Worm (Caenorhabditis elegans) whole organism, young adult: ENCODE results near the gene sre-42.

Experiments
- B0261.1 ChIP-seq: sonication (generic microtip); optimal IDR thresholded peaks from 2 replicates; lab custom pipeline; 2016; ENCODE audit warnings: mild to moderate bottlenecking, missing genetic modification characterization, moderate library complexity, missing compliant biosample characterization
- F22D6.2 ChIP-seq: sonication (generic microtip); optimal IDR thresholded peaks from 2 replicates; lab custom pipeline; 2016; ENCODE audit warnings: mild to moderate bottlenecking, missing genetic modification characterization, missing compliant biosample characterization
- F23B12.7 ChIP-seq: sonication (generic microtip); optimal IDR thresholded peaks from 2 replicates; lab custom pipeline; 2017; ENCODE audit warnings: missing genetic modification characterization, mild to moderate bottlenecking, missing compliant biosample characterization, antibody characterized with exemption, moderate library complexity; ENCODE audit not compliant: insufficient read depth
- F39B2.1 ChIP-seq: fragments of 200-800 bp; sonication (Bioruptor generic); IDR thresholded peaks from 2 replicates; pipeline ENCODE4 v1.3.6; 2022; ENCODE audit warnings: missing genetic modification reagents, missing genetic modification characterization, missing compliant biosample characterization
- F52B5.7 ChIP-seq: sonication (generic microtip); optimal IDR thresholded peaks from 2 replicates; lab custom pipeline; 2016; ENCODE audit warnings: mild to moderate bottlenecking, missing genetic modification characterization, missing compliant biosample characterization
- F55B11.4 ChIP-seq: sonication (generic microtip); optimal IDR thresholded peaks from 2 replicates; lab custom pipeline; 2016; ENCODE audit warnings: missing compliant biosample characterization, missing genetic modification characterization, borderline replicate concordance; ENCODE audit not compliant: insufficient read depth
- F57C9.4 ChIP-seq: sonication (generic microtip); optimal IDR thresholded peaks from 2 replicates; lab custom pipeline; 2017; ENCODE audit warnings: mild to moderate bottlenecking, missing genetic modification characterization, missing compliant biosample characterization
- Y56A3A.18 ChIP-seq: fragments of 200-800 bp; sonication (Bioruptor generic); IDR thresholded peaks from 2 replicates; pipeline ENCODE4 v1.3.6; 2022; ENCODE audit warnings: missing genetic modification reagents, missing genetic modification characterization, missing compliant biosample characterization
- akir-1 ChIP-seq: fragments of 200-800 bp; sonication (Bioruptor generic); optimal IDR thresholded peaks from 2 replicates; lab custom pipeline; 2018; ENCODE audit warnings: mild to moderate bottlenecking, missing genetic modification characterization, moderate library complexity, missing compliant biosample characterization
- ama-1 ChIP-seq, 3 experiments: fragments of 150-350 bp in 1 of 3; sonication (generic microtip) in 2 of 3; optimal IDR thresholded peaks; 2 replicates each; lab custom pipeline; 2014 to 2018; ENCODE audit warnings: missing biosample characterization in 2 of 3, missing genetic modification characterization in 2 of 3, missing genetic modification reagents in 2 of 3
- attf-6 ChIP-seq: fragments of 200-800 bp; sonication (Bioruptor generic); IDR thresholded peaks from 2 replicates; pipeline ENCODE4 v1.3.6; 2022; ENCODE audit warnings: missing genetic modification reagents, missing genetic modification characterization, missing compliant biosample characterization
- ceh-91 ChIP-seq: fragments of 200-800 bp; sonication (Bioruptor generic); IDR thresholded peaks from 2 replicates; pipeline ENCODE4 v1.3.6; 2022; ENCODE audit warnings: missing genetic modification reagents, missing genetic modification characterization, missing compliant biosample characterization
- egl-18 ChIP-seq: fragments of 200-800 bp; sonication (Bioruptor generic); IDR thresholded peaks from 2 replicates; pipeline ENCODE4 v1.3.6; 2022; ENCODE audit warnings: missing genetic modification reagents, missing genetic modification characterization, missing compliant biosample characterization
- ets-4 ChIP-seq: fragments of 200-800 bp; sonication (Bioruptor generic); optimal IDR thresholded peaks from 2 replicates; lab custom pipeline; 2018; ENCODE audit warnings: mild to moderate bottlenecking, missing genetic modification characterization, missing compliant biosample characterization
- hlh-26 ChIP-seq: fragments of 200-800 bp; sonication (Bioruptor generic); conservative IDR thresholded peaks from 2 replicates; pipeline ENCODE4 v1.3.6; 2022; ENCODE audit warnings: missing genetic modification reagents, missing genetic modification characterization, missing compliant biosample characterization
- let-526 ChIP-seq: fragments of 200-800 bp; sonication (Bioruptor generic); IDR thresholded peaks from 2 replicates; pipeline ENCODE4 v1.3.6; 2022; ENCODE audit warnings: missing genetic modification reagents, missing genetic modification characterization, missing compliant biosample characterization
- let-607 ChIP-seq, 2 experiments: fragments of 200-800 bp in 1 of 2; sonication (Bioruptor generic) in 1 of 2; sonication (generic microtip) in 1 of 2; optimal IDR thresholded peaks; 2 replicates each; lab custom pipeline; 2016 to 2018; ENCODE audit warnings: mild to moderate bottlenecking in 2 of 2, missing compliant biosample characterization in 2 of 2, missing genetic modification characterization in 2 of 2, moderate library complexity in 2 of 2, missing genotype in 1 of 2
- lsl-1 ChIP-seq: fragments of 200-800 bp; sonication (Bioruptor generic); optimal IDR thresholded peaks from 2 replicates; lab custom pipeline; 2018; ENCODE audit warnings: mild to moderate bottlenecking, missing genetic modification characterization, moderate library complexity, missing compliant biosample characterization
- lsy-27 ChIP-seq: sonication (generic microtip); optimal IDR thresholded peaks from 2 replicates; lab custom pipeline; 2017; ENCODE audit warnings: missing genetic modification characterization, mild to moderate bottlenecking, missing compliant biosample characterization, antibody characterized with exemption, missing genotype, borderline replicate concordance; ENCODE audit not compliant: insufficient read depth
- madf-6 ChIP-seq: fragments of 200-800 bp; sonication (Bioruptor generic); IDR thresholded peaks from 2 replicates; pipeline ENCODE4 v1.3.6; 2022; ENCODE audit warnings: missing genetic modification reagents, missing genetic modification characterization, missing compliant biosample characterization
- mcd-1 ChIP-seq: fragments of 200-800 bp; sonication (Bioruptor generic); IDR thresholded peaks from 2 replicates; pipeline ENCODE4 v1.3.6; 2022; ENCODE audit warnings: missing genetic modification reagents, missing genetic modification characterization, missing compliant biosample characterization
- mel-28 ChIP-seq: sonication (generic microtip); optimal IDR thresholded peaks from 2 replicates; lab custom pipeline; 2016; ENCODE audit warnings: borderline replicate concordance, mild to moderate bottlenecking, missing genetic modification characterization, missing compliant biosample characterization
- nfyb-1 ChIP-seq: fragments of 200-800 bp; sonication (Bioruptor generic); IDR thresholded peaks from 2 replicates; pipeline ENCODE4 v1.3.6; 2022; ENCODE audit warnings: missing genetic modification reagents, missing genetic modification characterization, missing compliant biosample characterization
- snpc-1.3 ChIP-seq: sonication (generic microtip); optimal IDR thresholded peaks from 2 replicates; lab custom pipeline; 2017; ENCODE audit warnings: missing genetic modification characterization, mild to moderate bottlenecking, missing compliant biosample characterization, antibody characterized with exemption, moderate library complexity, missing genotype, missing genetic modification reagents; ENCODE audit not compliant: insufficient read depth
- somi-1 ChIP-seq: fragments of 200-800 bp; sonication (Bioruptor generic); optimal IDR thresholded peaks from 2 replicates; lab custom pipeline; 2018; ENCODE audit warnings: mild to moderate bottlenecking, missing genetic modification characterization, missing compliant biosample characterization
- tbx-9 ChIP-seq: sonication (generic microtip); optimal IDR thresholded peaks from 2 replicates; lab custom pipeline; 2016; ENCODE audit warnings: borderline replicate concordance, missing genetic modification characterization, inconsistent platforms, missing compliant biosample characterization
- unc-130 ChIP-seq: sonication (generic microtip); optimal IDR thresholded peaks from 2 replicates; lab custom pipeline; 2016; ENCODE audit warnings: missing genetic modification reagents, missing genetic modification characterization, missing compliant biosample characterization
- unc-62 ChIP-seq: fragments of 150-350 bp; optimal IDR thresholded peaks from 2 replicates; lab custom pipeline; 2014; ENCODE audit warnings: missing biosample characterization, missing genetic modification reagents, missing genetic modification characterization
- xnd-1 ChIP-seq: sonication (generic microtip); optimal IDR thresholded peaks from 2 replicates; lab custom pipeline; 2016; ENCODE audit warnings: missing genotype, missing genetic modification reagents, missing genetic modification characterization, missing compliant biosample characterization
- zim-3 ChIP-seq: sonication (generic microtip); optimal IDR thresholded peaks from 2 replicates; lab custom pipeline; 2017; ENCODE audit warnings: mild to moderate bottlenecking, missing genetic modification characterization, moderate library complexity, missing compliant biosample characterization
- ztf-18 ChIP-seq: sonication (generic microtip); optimal IDR thresholded peaks from 2 replicates; lab custom pipeline; 2016; ENCODE audit warnings: missing genotype, mild to moderate bottlenecking, missing genetic modification characterization, missing compliant biosample characterization
- ztf-3 ChIP-seq: fragments of 200-800 bp; sonication (Bioruptor generic); optimal IDR thresholded peaks from 2 replicates; lab custom pipeline; 2018; ENCODE audit warnings: mild to moderate bottlenecking, missing genetic modification characterization, missing compliant biosample characterization
- ztf-6 ChIP-seq: fragments of 200-800 bp; sonication (Bioruptor generic); IDR thresholded peaks from 2 replicates; pipeline ENCODE4 v1.3.6; 2022; ENCODE audit warnings: missing genetic modification reagents, missing genetic modification characterization, missing compliant biosample characterization

Gene sre-42

ce11 chrII:12401791-12402190, 15.1 kb upstream of the sre-42 start, which contains the start of gene sre-29:
Gene sre-29 (minus strand): TSS chrII:12401891.
- no peak for TF ChIP-seq let-607 (tag; optimal IDR thresholded peaks at IDR 0.05; lab: Kevin White, UChicago)
- TF ChIP-seq akir-1 (GFP tag; lab: Kevin White, UChicago), result no peak
- no peak for TF ChIP-seq Y56A3A.18
- no peak for TF ChIP-seq F55B11.4 (tag; lab: Kevin White, UChicago)
- no peak for TF ChIP-seq snpc-1.3 (tag; lab: Kevin White, UChicago)
- no peak for TF ChIP-seq ztf-3 (GFP tag; lab: Kevin White, UChicago)
- no peak for TF ChIP-seq ets-4 (GFP tag; lab: Kevin White, UChicago)
- no peak for TF ChIP-seq unc-130

- TF ChIP-seq mcd-1 (no peak), ztf-18 (tag; lab: Kevin White, UChicago) (no peak), lsy-27 (no peak), F57C9.4 (tag; lab: Kevin White, UChicago) (no peak), madf-6 (GFP tag; lab: Robert Waterston, UW) (no peak), F39B2.1 (GFP tag; lab: Robert Waterston, UW) (no peak), F52B5.7 (tag; lab: Kevin White, UChicago) (no peak), attf-6 (GFP tag; lab: Robert Waterston, UW) (no peak), F22D6.2 (tag; lab: Kevin White, UChicago) (no peak), ztf-6 (no peak), ceh-91 (GFP tag; lab: Robert Waterston, UW) (no peak), egl-18 (no peak), ama-1 (optimal IDR thresholded peaks at IDR 0.05; lab: Kevin White, UChicago) (no peak), ama-1 (GFP tag; optimal IDR thresholded peaks at IDR 0.05; lab: Kevin White, UChicago) (no peak), somi-1 (GFP tag; lab: Kevin White, UChicago) (no peak)
Measured at ce11 chrII:12397656-12398055, 11.0 kb upstream of the sre-42 start, which contains the start of gene F57G9.7. Gene F57G9.7 (minus strand): TSS chrII:12397756.

- TF ChIP-seq B0261.1 (no peak), tbx-9 (tag; lab: Kevin White, UChicago) (no peak)
Measured at ce11 chrII:12394138-12394537, 7.5 kb upstream of the sre-42 start.

ce11 chrII:12393690-12394089, 7.0 kb upstream of the sre-42 start, which contains the start of gene Y57A10B.7:
Gene Y57A10B.7 (minus strand): TSS chrII:12393790.
- TF ChIP-seq mel-28 (tag; lab: Kevin White, UChicago), result no peak
- no peak for TF ChIP-seq xnd-1 (tag; lab: Kevin White, UChicago)
- TF ChIP-seq, all 124 proteins: peak for 0

- TF ChIP-seq mel-28 (tag; lab: Kevin White, UChicago) (no peak), F52B5.7 (tag; lab: Kevin White, UChicago) (no peak), nfyb-1 (GFP tag; lab: Robert Waterston, UW) (no peak), ceh-91 (GFP tag; lab: Robert Waterston, UW) (no peak), F23B12.7 (tag; lab: Kevin White, UChicago) (no peak), unc-62 (GFP tag; lab: Kevin White, UChicago) (no peak), let-526 (GFP tag; lab: Robert Waterston, UW) (no peak), lsl-1 (GFP tag; lab: Kevin White, UChicago) (no peak), zim-3 (tag; lab: Kevin White, UChicago) (no peak), hlh-26 (GFP tag; lab: Robert Waterston, UW) (no peak)
- TF ChIP-seq, all 124 proteins: peak for 0
Measured at ce11 chrII:12389783-12390182, 3.1 kb upstream of the sre-42 start, which contains the start of gene Y57A10B.6. Gene Y57A10B.6 (plus strand): TSS chrII:12390083.
